Worm (Caenorhabditis elegans): Measurements from ENCODE around the gene C33A11.2.

C33A11.2 gene

DNA sequence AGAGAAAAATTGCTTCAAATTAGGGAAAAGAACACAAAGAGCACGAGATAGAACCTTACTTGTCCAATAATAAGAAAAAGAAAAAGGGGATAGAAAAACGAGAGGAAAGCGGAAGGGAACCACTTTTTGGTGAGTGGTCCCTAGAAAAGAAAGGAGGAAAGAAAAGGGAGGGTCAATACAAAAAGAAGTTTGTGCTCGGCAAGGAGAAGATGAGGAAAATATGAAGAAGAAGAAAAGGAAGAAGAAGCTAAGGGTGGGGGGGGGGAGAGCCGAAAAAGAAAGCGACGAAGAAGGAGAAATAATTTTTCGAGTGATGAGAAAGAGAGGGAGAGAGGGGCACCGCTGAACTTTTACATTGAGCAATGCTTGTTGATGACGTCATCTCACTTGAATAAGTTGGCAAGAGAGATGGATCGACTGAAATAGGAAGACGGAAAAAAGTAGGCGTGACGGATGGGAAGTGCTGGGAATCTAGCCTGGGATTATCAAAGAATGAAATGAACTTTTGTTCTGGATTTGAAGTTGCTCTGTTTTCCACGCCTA is 20.1 kb downstream of the C33A11.2 start:
- TF ChIP-seq nhr-10 (tag; optimal IDR thresholded peaks at IDR 0.05) (no peak), nhr-25 (tag; optimal IDR thresholded peaks at IDR 0.05) (no peak), alr-1 (tag; optimal IDR thresholded peaks at IDR 0.05) (no peak), unc-39 (tag; optimal IDR thresholded peaks at IDR 0.05) (no peak), R02D3.7 (tag; optimal IDR thresholded peaks at IDR 0.05) (no peak), mab-5 (tag; optimal IDR thresholded peaks at IDR 0.05) (peak; percentile 60), ama-1 (optimal IDR thresholded peaks at IDR 0.05) (no peak), Y55F3AM.14 (GFP tag; optimal IDR thresholded peaks at IDR 0.05) (peak; percentile 17), ceh-16 (tag; optimal IDR thresholded peaks at IDR 0.05) (no peak), C34F6.9 (tag; optimal IDR thresholded peaks at IDR 0.05) (peak; percentile 56), gmeb-1 (tag; optimal IDR thresholded peaks at IDR 0.05) (no peak), skn-1 (tag; optimal IDR thresholded peaks at IDR 0.05) (no peak), egl-27 (tag; optimal IDR thresholded peaks at IDR 0.05) (peak; percentile 66), lsy-2 (tag; optimal IDR thresholded peaks at IDR 0.05) (peak in 1 of 2 experiments; percentile 59), sma-9 (GFP tag; optimal IDR thresholded peaks at IDR 0.05) (peak; percentile 90), sma-9 (tag; optimal IDR thresholded peaks at IDR 0.05) (no peak), elt-1 (tag; optimal IDR thresholded peaks at IDR 0.05) (no peak), F13H6.1 (tag; optimal IDR thresholded peaks at IDR 0.05) (peak; percentile 73), dmd-4 (tag; optimal IDR thresholded peaks at IDR 0.05) (no peak), ZK546.5 (tag; optimal IDR thresholded peaks at IDR 0.05) (no peak), nhr-237 (tag; optimal IDR thresholded peaks at IDR 0.05) (no peak), zag-1 (tag; optimal IDR thresholded peaks at IDR 0.05) (peak; percentile 82), ztf-11 (tag; optimal IDR thresholded peaks at IDR 0.05) (no peak), aly-2 (tag; optimal IDR thresholded peaks at IDR 0.05) (no peak), nhr-23 (tag; optimal IDR thresholded peaks at IDR 0.05) (no peak), lin-39 (tag; optimal IDR thresholded peaks at IDR 0.05) (no peak), unc-62 (GFP tag; optimal IDR thresholded peaks at IDR 0.05) (no peak), nhr-12 (tag; optimal IDR thresholded peaks at IDR 0.05) (no peak), fos-1 (tag; optimal IDR thresholded peaks at IDR 0.05) (peak; percentile 7), nhr-11 (tag; optimal IDR thresholded peaks at IDR 0.05) (no peak), peb-1 (tag; optimal IDR thresholded peaks at IDR 0.05) (no peak), snpc-4 (tag; optimal IDR thresholded peaks at IDR 0.05) (peak; percentile 44), ceh-82 (tag; optimal IDR thresholded peaks at IDR 0.05) (no peak), nhr-77 (tag; optimal IDR thresholded peaks at IDR 0.05) (no peak), mbf-1 (tag; optimal IDR thresholded peaks at IDR 0.05) (no peak), ztf-1 (GFP tag; conservative IDR thresholded peaks at IDR 0.05) (no peak), lin-13 (GFP tag; optimal IDR thresholded peaks at IDR 0.05) (no peak), unc-55 (GFP tag; optimal IDR thresholded peaks at IDR 0.05) (peak; percentile 91), sma-3 (GFP tag; optimal IDR thresholded peaks at IDR 0.05) (no peak), ztf-4 (tag; optimal IDR thresholded peaks at IDR 0.05) (no peak), sem-4 (tag; optimal IDR thresholded peaks at IDR 0.05) (no peak), nhr-21 (tag; optimal IDR thresholded peaks at IDR 0.05) (no peak), nhr-6 (tag; optimal IDR thresholded peaks at IDR 0.05) (peak; percentile 26), nhr-129 (tag; optimal IDR thresholded peaks at IDR 0.05) (peak; percentile 50), blmp-1 (tag; optimal IDR thresholded peaks at IDR 0.05; ENCODE audit: insufficient read depth) (no peak), mdl-1 (tag; optimal IDR thresholded peaks at IDR 0.05) (peak; percentile 25 to 33), elt-3 (tag; optimal IDR thresholded peaks at IDR 0.05) (no peak), lin-11 (tag; optimal IDR thresholded peaks at IDR 0.05) (no peak), crh-2 (tag; optimal IDR thresholded peaks at IDR 0.05) (peak; percentile 60)

All from whole organism, L2 larva.